Fruit fly (Drosophila melanogaster) whole organism, embryonic: Measurements from ENCODE around the gene CG14696.
A peak's percentile ranks its signal among the peaks of the same experiment; 100 is the strongest.

Source experiments
- CG10462 ChIP-seq: fragments of 200-800 bp; sonication (Bioruptor generic); optimal IDR thresholded peaks from 2 replicates; lab custom pipeline; 2016; ENCODE audit warnings: missing biosample characterization, missing genetic modification characterization
- CG10565 ChIP-seq: fragments of 200-800 bp; sonication (Bioruptor generic); optimal IDR thresholded peaks from 3 replicates; lab custom pipeline; 2016; ENCODE audit warnings: missing biosample characterization, mild to moderate bottlenecking, missing genetic modification characterization
- CG11085 ChIP-seq: fragments of 200-800 bp; sonication (Bioruptor generic); IDR thresholded peaks from 2 replicates; pipeline ENCODE4 v1.3.6; 2022; ENCODE audit warnings: missing biosample characterization, missing genetic modification characterization
- CG12219 ChIP-seq: fragments of 200-800 bp; sonication (Bioruptor generic); optimal IDR thresholded peaks from 3 replicates; lab custom pipeline; 2018; ENCODE audit warnings: missing biosample characterization, mild to moderate bottlenecking, missing genetic modification characterization
- CG13296 ChIP-seq: fragments of 200-800 bp; sonication (Bioruptor generic); optimal IDR thresholded peaks from 3 replicates; lab custom pipeline; 2018; ENCODE audit warnings: missing biosample characterization, mild to moderate bottlenecking, missing genetic modification characterization
- CG14860 ChIP-seq: fragments of 200-800 bp; sonication (Bioruptor generic); IDR thresholded peaks from 3 replicates; pipeline ENCODE4 v1.3.6; 2022; ENCODE audit warnings: missing biosample characterization, missing genetic modification characterization; ENCODE audit not compliant: partially characterized antibody
- CG18476 ChIP-seq: fragments of 200-800 bp; sonication (Bioruptor generic); optimal IDR thresholded peaks from 2 replicates; lab custom pipeline; 2016; ENCODE audit warnings: missing biosample characterization, mild to moderate bottlenecking, missing genetic modification characterization
- CG18619 ChIP-seq: fragments of 200-800 bp; sonication (Bioruptor generic); optimal IDR thresholded peaks from 3 replicates; lab custom pipeline; 2017; ENCODE audit warnings: missing biosample characterization, mild to moderate bottlenecking, missing genetic modification characterization
- CG30431 ChIP-seq: fragments of 200-800 bp; sonication (Bioruptor generic); optimal IDR thresholded peaks from 2 replicates; lab custom pipeline; 2017; ENCODE audit warnings: missing biosample characterization, missing genetic modification characterization
- CG31388 ChIP-seq: fragments of 200-800 bp; sonication (Bioruptor generic); optimal IDR thresholded peaks from 2 replicates; lab custom pipeline; 2016; ENCODE audit warnings: missing biosample characterization, missing genetic modification characterization
- CG3163 ChIP-seq: fragments of 200-800 bp; sonication (Bioruptor generic); optimal IDR thresholded peaks from 3 replicates; lab custom pipeline; 2016; ENCODE audit warnings: missing biosample characterization, missing genetic modification characterization
- CG32772 ChIP-seq: fragments of 200-800 bp; sonication (Bioruptor generic); IDR thresholded peaks from 2 replicates; pipeline ENCODE4 v1.3.6; 2022; ENCODE audit warnings: missing biosample characterization, missing genetic modification characterization
- CG3281 ChIP-seq: fragments of 200-800 bp; sonication (Bioruptor generic); optimal IDR thresholded peaks from 3 replicates; lab custom pipeline; 2017; ENCODE audit warnings: missing biosample characterization, mild to moderate bottlenecking, missing genetic modification characterization
- CG3407 ChIP-seq: fragments of 200-800 bp; sonication (Bioruptor generic); optimal IDR thresholded peaks from 2 replicates; lab custom pipeline; 2018; ENCODE audit warnings: missing biosample characterization, mild to moderate bottlenecking, missing genetic modification characterization
- CG6654 ChIP-seq: fragments of 200-800 bp; sonication (Bioruptor generic); optimal IDR thresholded peaks from 2 replicates; lab custom pipeline; 2017; ENCODE audit warnings: missing biosample characterization, mild to moderate bottlenecking, missing genetic modification characterization
- CG6689 ChIP-seq: fragments of 200-800 bp; sonication (Bioruptor generic); IDR thresholded peaks from 2 replicates; pipeline ENCODE4 v1.3.6; 2022; ENCODE audit warnings: missing biosample characterization, missing genetic modification characterization
- CG6791 ChIP-seq: fragments of 200-800 bp; sonication (Bioruptor generic); IDR thresholded peaks from 3 replicates; pipeline ENCODE4 v1.3.6; 2022; ENCODE audit warnings: missing biosample characterization, missing genetic modification characterization; ENCODE audit not compliant: partially characterized antibody
- CG7271 ChIP-seq: fragments of 200-800 bp; sonication (Bioruptor generic); optimal IDR thresholded peaks from 2 replicates; lab custom pipeline; 2018; ENCODE audit warnings: missing biosample characterization, mild to moderate bottlenecking, missing genetic modification characterization, moderate library complexity
- CG9797 ChIP-seq: fragments of 200-800 bp; sonication (Bioruptor generic); optimal IDR thresholded peaks from 3 replicates; lab custom pipeline; 2018; ENCODE audit warnings: missing biosample characterization, mild to moderate bottlenecking, missing genetic modification characterization
- Doc3 ChIP-seq: fragments of 200-800 bp; sonication (Bioruptor generic); IDR thresholded peaks from 3 replicates; pipeline ENCODE4 v1.3.6; 2022; ENCODE audit warnings: missing biosample characterization, missing genetic modification characterization; ENCODE audit not compliant: partially characterized antibody
- Drgx ChIP-seq: fragments of 200-800 bp; sonication (Bioruptor generic); IDR thresholded peaks from 2 replicates; pipeline ENCODE4 v1.3.6; 2022; ENCODE audit warnings: missing biosample characterization, missing genetic modification characterization
- HLH54F ChIP-seq: fragments of 200-800 bp; sonication (Bioruptor generic); optimal IDR thresholded peaks from 3 replicates; lab custom pipeline; 2016; ENCODE audit warnings: missing biosample characterization, missing genetic modification characterization
- Hr3 ChIP-seq: fragments of 200-800 bp; sonication (Bioruptor generic); optimal IDR thresholded peaks from 3 replicates; lab custom pipeline; 2016; ENCODE audit warnings: missing biosample characterization, missing genetic modification characterization
- Kr ChIP-seq: fragments of 200-800 bp; sonication (Bioruptor generic); optimal IDR thresholded peaks from 2 replicates; lab custom pipeline; 2017; ENCODE audit warnings: missing biosample characterization, mild to moderate bottlenecking, missing genetic modification characterization
- Lhr ChIP-seq: fragments of 200-800 bp; sonication (Bioruptor generic); optimal IDR thresholded peaks from 3 replicates; lab custom pipeline; 2017; ENCODE audit warnings: mild to moderate bottlenecking, missing biosample characterization, missing genetic modification reagents, missing genetic modification characterization
- NC2β ChIP-seq: fragments of 200-800 bp; sonication (Bioruptor generic); optimal IDR thresholded peaks from 2 replicates; lab custom pipeline; 2016; ENCODE audit warnings: missing biosample characterization, missing genetic modification characterization
- Neu2 ChIP-seq: fragments of 200-800 bp; sonication (Bioruptor generic); optimal IDR thresholded peaks from 3 replicates; lab custom pipeline; 2016; ENCODE audit warnings: missing biosample characterization, missing genetic modification characterization, borderline replicate concordance
- NfI ChIP-seq: fragments of 200-800 bp; sonication (Bioruptor generic); optimal IDR thresholded peaks from 3 replicates; lab custom pipeline; 2018; ENCODE audit warnings: missing biosample characterization, mild to moderate bottlenecking, missing genetic modification characterization, moderate library complexity
- Optix ChIP-seq: fragments of 200-800 bp; sonication (Bioruptor generic); IDR thresholded peaks from 3 replicates; pipeline ENCODE4 v1.3.6; 2022; ENCODE audit warnings: missing biosample characterization, missing genetic modification characterization
- Rx ChIP-seq: fragments of 200-800 bp; sonication (Bioruptor generic); IDR thresholded peaks from 2 replicates; pipeline ENCODE4 v1.3.6; 2022; ENCODE audit warnings: missing biosample characterization, missing genetic modification characterization
- ap ChIP-seq: fragments of 200-800 bp; sonication (Bioruptor generic); IDR thresholded peaks from 2 replicates; pipeline ENCODE4 v1.3.6; 2022; ENCODE audit warnings: missing biosample characterization, missing genetic modification characterization
- ash1 ChIP-seq: fragments of 200-800 bp; sonication (Bioruptor generic); optimal IDR thresholded peaks from 2 replicates; lab custom pipeline; 2018; ENCODE audit warnings: missing biosample characterization, mild to moderate bottlenecking, missing genetic modification characterization
- bowl ChIP-seq: fragments of 200-800 bp; sonication (Bioruptor generic); IDR thresholded peaks from 2 replicates; pipeline ENCODE4 v1.3.6; 2022; ENCODE audit warnings: missing biosample characterization, missing genetic modification characterization
- caup ChIP-seq: fragments of 200-800 bp; sonication (Bioruptor generic); optimal IDR thresholded peaks from 3 replicates; lab custom pipeline; 2017; ENCODE audit warnings: missing biosample characterization, mild to moderate bottlenecking, missing genetic modification characterization, moderate library complexity; ENCODE audit not compliant: severe bottlenecking
- chm ChIP-seq: fragments of 200-800 bp; sonication (Bioruptor generic); IDR thresholded peaks from 2 replicates; pipeline ENCODE4 v1.3.6; 2022; ENCODE audit warnings: missing biosample characterization, missing genetic modification characterization
- dimm ChIP-seq: fragments of 200-800 bp; sonication (Bioruptor generic); IDR thresholded peaks from 2 replicates; pipeline ENCODE4 v1.3.6; 2022; ENCODE audit warnings: missing biosample characterization, missing genetic modification characterization
- esg ChIP-seq: fragments of 200-800 bp; sonication (Bioruptor generic); conservative IDR thresholded peaks from 2 replicates; pipeline ENCODE4 v1.3.6; 2022; ENCODE audit warnings: missing biosample characterization, missing genetic modification characterization
- fd3F ChIP-seq: fragments of 200-800 bp; sonication (Bioruptor generic); optimal IDR thresholded peaks from 2 replicates; lab custom pipeline; 2018; ENCODE audit warnings: missing biosample characterization, mild to moderate bottlenecking, missing genetic modification characterization, moderate library complexity
- gfzf ChIP-seq: fragments of 200-800 bp; sonication (Bioruptor generic); optimal IDR thresholded peaks from 2 replicates; lab custom pipeline; 2016; ENCODE audit warnings: missing biosample characterization, mild to moderate bottlenecking, missing genetic modification characterization, moderate library complexity
- grau ChIP-seq: fragments of 200-800 bp; optimal IDR thresholded peaks from 3 replicates; lab custom pipeline; 2019; ENCODE audit warnings: missing biosample characterization, mild to moderate bottlenecking, missing genetic modification characterization, moderate library complexity
- h ChIP-seq: fragments of >200 bp; optimal IDR thresholded peaks from 2 replicates; lab custom pipeline; 2017
- jumu ChIP-seq: fragments of 200-800 bp; sonication (Bioruptor generic); optimal IDR thresholded peaks from 3 replicates; lab custom pipeline; 2016; ENCODE audit warnings: missing biosample characterization, missing genetic modification characterization
- oc ChIP-seq: fragments of 200-800 bp; sonication (Bioruptor generic); optimal IDR thresholded peaks from 2 replicates; lab custom pipeline; 2018; ENCODE audit warnings: missing biosample characterization, mild to moderate bottlenecking, missing genetic modification characterization, moderate library complexity
- onecut ChIP-seq: fragments of 200-800 bp; sonication (Bioruptor generic); IDR thresholded peaks from 2 replicates; pipeline ENCODE4 v1.3.6; 2022; ENCODE audit warnings: missing biosample characterization, missing genetic modification characterization
- pan ChIP-seq, 4 experiments: fragments of >200 bp in 3 of 4; fragments of 200-800 bp in 1 of 4; sonication (Bioruptor generic) in 1 of 4; optimal IDR thresholded peaks in 3 of 4; IDR thresholded peaks in 1 of 4; 2 replicates each; pipeline versions ENCODE4 v1.3.6 to Lab custom; 2017 to 2022; ENCODE audit warnings: missing biosample characterization in 2 of 4, missing genetic modification characterization in 2 of 4, mixed read lengths in 1 of 4
- sc ChIP-seq, 3 experiments: fragments of >200 bp in 2 of 3; fragments of 200-800 bp in 1 of 3; sonication (Bioruptor generic) in 1 of 3; optimal IDR thresholded peaks; 2 replicates in 2 of 3; 3 replicates in 1 of 3; lab custom pipeline; 2017; ENCODE audit warnings: mild to moderate bottlenecking in 1 of 3, missing biosample characterization in 1 of 3, missing genetic modification characterization in 1 of 3, missing genetic modification reagents in 1 of 3
- sisA ChIP-seq: fragments of 200-800 bp; sonication (Bioruptor generic); IDR thresholded peaks from 2 replicates; pipeline ENCODE4 v1.3.6; 2022; ENCODE audit warnings: missing biosample characterization, missing genetic modification characterization
- sob ChIP-seq: fragments of 200-800 bp; sonication (Bioruptor generic); IDR thresholded peaks from 2 replicates; pipeline ENCODE4 v1.3.6; 2022; ENCODE audit warnings: missing biosample characterization, missing genetic modification characterization
- zfh1 ChIP-seq: fragments of 200-800 bp; sonication (Bioruptor generic); IDR thresholded peaks from 3 replicates; pipeline ENCODE4 v1.3.6; 2022; ENCODE audit warnings: missing biosample characterization, missing genetic modification characterization

The CG14696 gene

dm6 chr3R:10872148-10872783 lies 12.5 kb downstream of the CG14696 start, which contains the start of gene Fdh (continued):
- TF ChIP-seq CG9797 (GFP tag; lab: Kevin White, UChicago) (peak; percentile 75), CG3163 (GFP tag; lab: Kevin White, UChicago) (no peak), CG31388 (no peak), CG18619 (GFP tag; lab: Kevin White, UChicago) (peak; percentile 60), gfzf (peak; percentile 69), CG6654 (GFP tag; lab: Kevin White, UChicago) (peak; percentile 18), h (lab: Kevin White, UChicago) (no peak), CG13296 (GFP tag; lab: Kevin White, UChicago) (peak; percentile 61), CG32772 (no peak), Kr (GFP tag; lab: Kevin White, UChicago) (no peak), sisA (no peak), bowl (GFP tag; lab: Robert Waterston, UW) (0 out of 2 replicates have a peak, but pooled peaks have one; percentile 16), CG10565 (no peak), sob (GFP tag; lab: Robert Waterston, UW) (peak; percentile 50), CG6689 (peak; percentile 53; the same call in 1 of the 2 replicates), sc (optimal IDR thresholded peaks at IDR 0.05; lab: Kevin White, UChicago) (no peak), sc (GFP tag; optimal IDR thresholded peaks at IDR 0.05; lab: Kevin White, UChicago) (peak; percentile 23), Optix (GFP tag; lab: Robert Waterston, UW) (no peak), NfI (peak; percentile 68), CG7271 (tag; lab: Kevin White, UChicago) (peak; percentile 66), fd3F (peak; percentile 26), dimm (GFP tag; lab: Robert Waterston, UW) (no peak), CG14860 (GFP tag; lab: Robert Waterston, UW) (no peak), Hr3 (GFP tag; lab: Kevin White, UChicago) (peak; percentile 11), onecut (GFP tag; lab: Robert Waterston, UW) (no peak), HLH54F (GFP tag; lab: Kevin White, UChicago) (no peak), esg (GFP tag; lab: Robert Waterston, UW) (no peak), Rx (GFP tag; lab: Robert Waterston, UW) (no peak), caup (GFP tag; lab: Kevin White, UChicago) (peak; percentile 24), CG12219 (GFP tag; lab: Kevin White, UChicago) (peak; percentile 45), Drgx (GFP tag; lab: Robert Waterston, UW) (0 out of 2 replicates have a peak, but pooled peaks have one; percentile 30), ash1 (GFP tag; lab: Kevin White, UChicago) (no peak), CG6791 (GFP tag; lab: Robert Waterston, UW) (no peak), Neu2 (GFP tag; lab: Kevin White, UChicago) (no peak), CG30431 (GFP tag; lab: Kevin White, UChicago) (no peak), Doc3 (GFP tag; lab: Robert Waterston, UW) (no peak), grau (peak; percentile 66), NC2β (GFP tag; lab: Kevin White, UChicago) (peak; percentile 7), CG3407 (peak; percentile 52), CG10462 (GFP tag; lab: Kevin White, UChicago) (peak; percentile 92), jumu (GFP tag; lab: Kevin White, UChicago) (no peak), zfh1 (GFP tag; lab: Robert Waterston, UW) (peak; percentile 70), chm (GFP tag; lab: Robert Waterston, UW) (0 out of 2 replicates have a peak, but pooled peaks have one; percentile 35), CG11085 (no peak), CG18476 (GFP tag; lab: Kevin White, UChicago) (peak; percentile 51), pan (optimal IDR thresholded peaks at IDR 0.05; lab: Kevin White, UChicago) (no peak), pan (GFP tag; optimal IDR thresholded peaks at IDR 0.05 in 1 of 2, IDR thresholded peaks at IDR 0.05 in 1 of 2) (no peak), ap (GFP tag; lab: Robert Waterston, UW) (no peak), CG3281 (GFP tag; lab: Kevin White, UChicago) (peak; percentile 54), Lhr (peak; percentile 83), oc (tag; lab: Kevin White, UChicago) (peak; percentile 31)
